Worm (Caenorhabditis elegans) whole organism, early embryonic: ENCODE results near the gene Y66A7A.7.

Experiments
- F13C5.2 ChIP-seq: sonication (generic microtip); optimal IDR thresholded peaks from 2 replicates; lab custom pipeline; 2017; ENCODE audit warnings: mild to moderate bottlenecking, missing genetic modification characterization, inconsistent platforms, missing compliant biosample characterization
- aly-1 ChIP-seq: sonication (generic microtip); optimal IDR thresholded peaks from 2 replicates; lab custom pipeline; 2016; ENCODE audit warnings: missing genetic modification characterization, missing compliant biosample characterization
- ama-1 ChIP-seq: fragments of 150-350 bp; optimal IDR thresholded peaks from 2 replicates; lab custom pipeline; 2014
- ceh-13 ChIP-seq: fragments of 200-800 bp; sonication (Bioruptor generic); optimal IDR thresholded peaks from 2 replicates; lab custom pipeline; 2018; ENCODE audit warnings: mild to moderate bottlenecking, missing genetic modification characterization, missing compliant biosample characterization
- ets-7 ChIP-seq: sonication (generic microtip); optimal IDR thresholded peaks from 2 replicates; lab custom pipeline; 2016; ENCODE audit warnings: missing genotype, missing genetic modification characterization, missing compliant biosample characterization
- flt-1 ChIP-seq: fragments of 200-800 bp; sonication (Bioruptor generic); IDR thresholded peaks from 2 replicates; pipeline ENCODE4 v1.3.6; 2022; ENCODE audit warnings: missing genetic modification characterization, missing compliant biosample characterization
- hmbx-1 ChIP-seq: sonication (generic microtip); optimal IDR thresholded peaks from 2 replicates; lab custom pipeline; 2016; ENCODE audit warnings: mild to moderate bottlenecking, missing genetic modification characterization, missing compliant biosample characterization
- hmg-4 ChIP-seq: fragments of 200-800 bp; sonication (Bioruptor generic); optimal IDR thresholded peaks from 2 replicates; lab custom pipeline; 2018; ENCODE audit warnings: mild to moderate bottlenecking, missing genetic modification characterization, missing compliant biosample characterization
- hnd-1 ChIP-seq: sonication (generic microtip); optimal IDR thresholded peaks from 2 replicates; lab custom pipeline; 2016; ENCODE audit warnings: missing genetic modification characterization, missing compliant biosample characterization
- pes-1 ChIP-seq: fragments of 200-800 bp; sonication (Bioruptor generic); IDR thresholded peaks from 2 replicates; pipeline ENCODE4 v1.3.6; 2022; ENCODE audit warnings: missing genetic modification reagents, missing genetic modification characterization, missing compliant biosample characterization
- scrt-1 ChIP-seq: fragments of 200-800 bp; sonication (Bioruptor generic); IDR thresholded peaks from 2 replicates; pipeline ENCODE4 v1.3.6; 2022; ENCODE audit warnings: missing genetic modification characterization, missing compliant biosample characterization
- sea-1 ChIP-seq: fragments of 200-800 bp; sonication (Bioruptor generic); conservative IDR thresholded peaks from 2 replicates; pipeline ENCODE4 v1.3.6; 2022; ENCODE audit warnings: missing genetic modification characterization, missing compliant biosample characterization
- tbx-37 ChIP-seq: fragments of 200-800 bp; sonication (Bioruptor generic); conservative IDR thresholded peaks from 2 replicates; pipeline ENCODE4 v1.3.6; 2022; ENCODE audit warnings: missing genetic modification reagents, missing genetic modification characterization, missing compliant biosample characterization

- TF ChIP-seq ama-1 (lab: Kevin White, UChicago), result no peak
- no peak for TF ChIP-seq flt-1 (GFP tag; lab: Robert Waterston, UW)
- no peak for TF ChIP-seq scrt-1 (GFP tag; lab: Robert Waterston, UW)
- TF ChIP-seq ets-7 (tag; lab: Kevin White, UChicago), result no peak
- no peak for TF ChIP-seq hnd-1 (tag; lab: Kevin White, UChicago)
- no peak for TF ChIP-seq pes-1 (GFP tag; lab: Robert Waterston, UW)
- TF ChIP-seq F13C5.2 (tag; lab: Kevin White, UChicago), result no peak
- no peak for TF ChIP-seq sea-1 (GFP tag; lab: Robert Waterston, UW)
- TF ChIP-seq aly-1, result no peak
- no peak for TF ChIP-seq hmg-4
- TF ChIP-seq ceh-13 (GFP tag; lab: Kevin White, UChicago), result no peak
- no peak for TF ChIP-seq tbx-37 (GFP tag; lab: Robert Waterston, UW)
- TF ChIP-seq hmbx-1 (tag; lab: Kevin White, UChicago), result no peak
Measured at ce11 chrIII:11629354-11629753, at the start of gene Y66A7A.7.
